3 fruit fly cellular contexts compared by ENCODE assay signal in genomic region chr3R:23027428-23027813, dm6.
TF ChIP-seq lines count a peak whose summit lies in the region.

No protein-coding gene starts in this region.

- no peak for TF ChIP-seq CTCF in whole organism, embryonic (GFP tag; optimal IDR thresholded peaks at IDR 0.05; lab: Kevin White, UChicago)

TF ChIP-seq in whole organism, embryonic, 481 proteins besides CTCF, POLR2A, EP300 and RAD21:
- 0 out of 3 replicates have a peak, but pooled peaks have one; percentile 3 for TF ChIP-seq CG17361 (GFP tag; IDR thresholded peaks at IDR 0.05; lab: Robert Waterston, UW)
- no peak for TF ChIP-seq Adf1 (GFP tag; IDR thresholded peaks at IDR 0.05; lab: Robert Waterston, UW)
- TF ChIP-seq CG4360 (GFP tag; IDR thresholded peaks at IDR 0.05; lab: Robert Waterston, UW): peak; percentile 44
- TF ChIP-seq twi (tag; optimal IDR thresholded peaks at IDR 0.05; lab: Kevin White, UChicago): peak; percentile 96
- no peak for TF ChIP-seq dimm (GFP tag; IDR thresholded peaks at IDR 0.05; lab: Robert Waterston, UW)
TF ChIP-seq in whole organism, embryonic: peak in this region for 3.

TF ChIP-seq in whole organism, prepupa, 60 proteins besides CTCF, POLR2A, EP300 and RAD21:
- TF ChIP-seq Blimp-1 (GFP tag; optimal IDR thresholded peaks at IDR 0.05; lab: Kevin White, UChicago): no peak
- TF ChIP-seq net (GFP tag; optimal IDR thresholded peaks at IDR 0.05; lab: Kevin White, UChicago): peak; percentile 5

TF ChIP-seq in whole organism, pupa, 21 proteins besides CTCF, POLR2A, EP300 and RAD21:
- TF ChIP-seq CG15710 (tag; optimal IDR thresholded peaks at IDR 0.05; lab: Kevin White, UChicago) (no peak), CG4496 (GFP tag; IDR thresholded peaks at IDR 0.05; lab: Robert Waterston, UW) (peak; percentile 9; the same call in 1 of the 3 replicates), CG12605 (GFP tag; IDR thresholded peaks at IDR 0.05; lab: Robert Waterston, UW) (no peak), CG8159 (tag; optimal IDR thresholded peaks at IDR 0.05; lab: Kevin White, UChicago) (no peak), CG13204 (GFP tag; optimal IDR thresholded peaks at IDR 0.05; lab: Kevin White, UChicago) (peak; percentile 15)
